Worm (Caenorhabditis elegans) whole organism, L4 larva: ENCODE data around the gene srx-23.

Experiments
- F10B5.3 ChIP-seq: sonication (generic microtip); optimal IDR thresholded peaks from 2 replicates; lab custom pipeline; 2016; ENCODE audit warnings: mild to moderate bottlenecking, missing genetic modification characterization, missing compliant biosample characterization
- F26F4.8 ChIP-seq: fragments of 200-800 bp; sonication (Bioruptor generic); conservative IDR thresholded peaks from 2 replicates; pipeline ENCODE4 v1.3.6; 2022; ENCODE audit warnings: missing genetic modification characterization, missing compliant biosample characterization
- F44E2.7 ChIP-seq: fragments of 200-800 bp; sonication (Bioruptor generic); IDR thresholded peaks from 2 replicates; pipeline ENCODE4 v2.1.2; 2022; ENCODE audit warnings: missing genetic modification characterization, missing compliant biosample characterization
- T26A8.4 ChIP-seq: fragments of 200-800 bp; sonication (Bioruptor generic); IDR thresholded peaks from 2 replicates; pipeline ENCODE4 v1.3.6; 2022; ENCODE audit warnings: missing genetic modification characterization, missing compliant biosample characterization
- Y105C5A.15 ChIP-seq: fragments of 200-800 bp; sonication (Bioruptor generic); IDR thresholded peaks from 2 replicates; pipeline ENCODE4 v1.3.6; 2022; ENCODE audit warnings: missing genetic modification characterization, missing compliant biosample characterization
- Y5F2A.4 ChIP-seq: fragments of 200-800 bp; sonication (Bioruptor generic); optimal IDR thresholded peaks from 2 replicates; lab custom pipeline; 2018; ENCODE audit warnings: mild to moderate bottlenecking, missing genetic modification characterization, missing compliant biosample characterization
- ZK546.5 ChIP-seq, 2 experiments: sonication (generic microtip); optimal IDR thresholded peaks; 2 replicates each; lab custom pipeline; 2017; ENCODE audit warnings: missing biosample characterization in 2 of 2, missing genetic modification characterization in 2 of 2
- aha-1 ChIP-seq: fragments of 150-350 bp; peaks from one replicate; lab custom pipeline; 2014; ENCODE audit warnings: missing biosample characterization, missing genetic modification characterization
- arid-1 ChIP-seq: fragments of 200-800 bp; sonication (Bioruptor generic); conservative IDR thresholded peaks from 2 replicates; pipeline ENCODE4 v1.3.6; 2022; ENCODE audit warnings: missing genetic modification reagents, missing genetic modification characterization, missing compliant biosample characterization
- ceh-32 ChIP-seq: sonication (generic microtip); optimal IDR thresholded peaks from 2 replicates; lab custom pipeline; 2016; ENCODE audit warnings: mild to moderate bottlenecking, missing genetic modification characterization, missing compliant biosample characterization; ENCODE audit not compliant: poor library complexity
- cey-2 ChIP-seq: sonication (generic microtip); optimal IDR thresholded peaks from 3 replicates; lab custom pipeline; 2017; ENCODE audit warnings: missing genetic modification characterization, mild to moderate bottlenecking, missing compliant biosample characterization, antibody characterized with exemption, borderline replicate concordance; ENCODE audit not compliant: insufficient read depth
- ctbp-1 ChIP-seq: fragments of 200-800 bp; sonication (Bioruptor generic); IDR thresholded peaks from 2 replicates; pipeline ENCODE4 v1.3.6; 2022; ENCODE audit warnings: missing genetic modification reagents, missing genetic modification characterization, missing compliant biosample characterization
- daf-16 ChIP-seq, 3 experiments: sonication (generic microtip); optimal IDR thresholded peaks; 2 replicates each; lab custom pipeline; 2016 to 2017; ENCODE audit warnings: missing genetic modification characterization in 3 of 3, missing genetic modification reagents in 3 of 3, mild to moderate bottlenecking in 2 of 3, missing compliant biosample characterization in 2 of 3, missing biosample characterization in 1 of 3, moderate library complexity in 1 of 3
- dmd-6 ChIP-seq: fragments of 200-800 bp; sonication (Bioruptor generic); IDR thresholded peaks from 2 replicates; pipeline ENCODE4 v1.3.6; 2022; ENCODE audit warnings: missing genetic modification reagents, missing genetic modification characterization, missing compliant biosample characterization
- egl-27 ChIP-seq: sonication (generic microtip); optimal IDR thresholded peaks from 3 replicates; lab custom pipeline; 2017; ENCODE audit warnings: missing biosample characterization, missing genetic modification reagents, missing genetic modification characterization
- fkh-10 ChIP-seq: fragments of 150-350 bp; optimal IDR thresholded peaks from 2 replicates; lab custom pipeline; 2014; ENCODE audit warnings: missing biosample characterization, missing genetic modification reagents, missing genetic modification characterization
- gei-8 ChIP-seq: fragments of 200-800 bp; sonication (Bioruptor generic); optimal IDR thresholded peaks from 2 replicates; lab custom pipeline; 2018; ENCODE audit warnings: mild to moderate bottlenecking, missing genetic modification characterization, missing compliant biosample characterization
- hmg-1.1 ChIP-seq: fragments of 200-800 bp; sonication (Bioruptor generic); IDR thresholded peaks from 2 replicates; pipeline ENCODE4 v1.3.6; 2022; ENCODE audit warnings: missing genetic modification reagents, missing genetic modification characterization, missing compliant biosample characterization
- lim-7 ChIP-seq: fragments of 200-800 bp; sonication (Bioruptor generic); IDR thresholded peaks from 2 replicates; pipeline ENCODE4 v1.3.6; 2022; ENCODE audit warnings: missing genetic modification characterization, missing compliant biosample characterization
- lin-1 ChIP-seq: fragments of 200-800 bp; sonication (Bioruptor generic); IDR thresholded peaks from 2 replicates; pipeline ENCODE4 v1.3.6; 2022; ENCODE audit warnings: missing genetic modification reagents, missing genetic modification characterization, missing compliant biosample characterization
- lin-15B ChIP-seq: fragments of 150-350 bp; sonication (generic microtip); optimal IDR thresholded peaks from 3 replicates; lab custom pipeline; 2014; ENCODE audit warnings: missing biosample characterization, missing genetic modification characterization
- lsy-2 ChIP-seq, 2 experiments: fragments of 150-350 bp in 1 of 2; sonication (generic microtip) in 1 of 2; optimal IDR thresholded peaks; 2 replicates each; lab custom pipeline; 2014 to 2017; ENCODE audit warnings: missing biosample characterization in 2 of 2, missing genetic modification characterization in 2 of 2
- madf-5 ChIP-seq, 2 experiments: fragments of 200-800 bp; sonication (Bioruptor generic); IDR thresholded peaks; 2 replicates each; pipeline ENCODE4 v1.3.6; 2022; ENCODE audit warnings: missing compliant biosample characterization in 2 of 2, missing genetic modification characterization in 2 of 2
- mep-1 ChIP-seq: fragments of 150-350 bp; sonication (generic microtip); optimal IDR thresholded peaks from 3 replicates; lab custom pipeline; 2014; ENCODE audit warnings: missing biosample characterization, missing genetic modification characterization
- mxl-2 ChIP-seq: fragments of 200-800 bp; sonication (Bioruptor generic); conservative IDR thresholded peaks from 2 replicates; pipeline ENCODE4 v1.3.6; 2022; ENCODE audit warnings: missing genetic modification reagents, missing genetic modification characterization, missing compliant biosample characterization
- nhr-10 ChIP-seq: fragments of 150-350 bp; optimal IDR thresholded peaks from 2 replicates; lab custom pipeline; 2014; ENCODE audit warnings: missing biosample characterization, missing genetic modification characterization
- nhr-102 ChIP-seq: sonication (generic microtip); optimal IDR thresholded peaks from 2 replicates; lab custom pipeline; 2016; ENCODE audit warnings: mild to moderate bottlenecking, missing genetic modification characterization, moderate library complexity, missing compliant biosample characterization
- nhr-237 ChIP-seq: sonication (generic microtip); optimal IDR thresholded peaks from 2 replicates; lab custom pipeline; 2017; ENCODE audit warnings: missing biosample characterization, missing genetic modification characterization
- nhr-25 ChIP-seq: sonication (generic microtip); optimal IDR thresholded peaks from 2 replicates; lab custom pipeline; 2017; ENCODE audit warnings: missing genetic modification characterization, mild to moderate bottlenecking, missing compliant biosample characterization, antibody characterized with exemption, moderate library complexity, borderline replicate concordance; ENCODE audit not compliant: insufficient read depth
- nhr-28 ChIP-seq: fragments of 150-350 bp; optimal IDR thresholded peaks from 2 replicates; lab custom pipeline; 2014; ENCODE audit warnings: missing biosample characterization, missing genetic modification characterization
- nhr-41 ChIP-seq: fragments of 200-800 bp; sonication (Bioruptor generic); IDR thresholded peaks from 2 replicates; pipeline ENCODE4 v1.3.6; 2022; ENCODE audit warnings: missing genetic modification reagents, missing genetic modification characterization, missing compliant biosample characterization
- nhr-42 ChIP-seq: fragments of 200-800 bp; sonication (Bioruptor generic); IDR thresholded peaks from 2 replicates; pipeline ENCODE4 v1.3.6; 2022; ENCODE audit warnings: missing genetic modification characterization, missing compliant biosample characterization
- nhr-76 ChIP-seq: fragments of 150-350 bp; optimal IDR thresholded peaks from 2 replicates; lab custom pipeline; 2014; ENCODE audit warnings: missing biosample characterization, missing genetic modification characterization
- nhr-77 ChIP-seq: fragments of 150-350 bp; optimal IDR thresholded peaks from 2 replicates; lab custom pipeline; 2014; ENCODE audit warnings: missing biosample characterization, missing genetic modification characterization
- pha-4 ChIP-seq, 2 experiments: fragments of 150-350 bp in 1 of 2; fragments of 200-800 bp in 1 of 2; sonication (Bioruptor generic) in 1 of 2; IDR thresholded peaks in 1 of 2; optimal IDR thresholded peaks in 1 of 2; 2 replicates each; pipeline versions ENCODE4 v1.3.6 to Lab custom; 2014 to 2022; ENCODE audit warnings: missing genetic modification characterization in 2 of 2, missing genetic modification reagents in 2 of 2, missing biosample characterization in 1 of 2, missing compliant biosample characterization in 1 of 2
- php-3 ChIP-seq: fragments of 200-800 bp; sonication (Bioruptor generic); IDR thresholded peaks from 2 replicates; pipeline ENCODE4 v1.3.6; 2022; ENCODE audit warnings: missing genetic modification reagents, missing genetic modification characterization, missing compliant biosample characterization
- rbr-2 ChIP-seq: sonication (generic microtip); optimal IDR thresholded peaks from 2 replicates; lab custom pipeline; 2016; ENCODE audit warnings: missing genotype, missing genetic modification characterization, missing compliant biosample characterization
- sdz-12 ChIP-seq: fragments of 200-800 bp; sonication (Bioruptor generic); optimal IDR thresholded peaks from 2 replicates; lab custom pipeline; 2018; ENCODE audit warnings: mild to moderate bottlenecking, missing genetic modification characterization, missing compliant biosample characterization
- set-16 ChIP-seq: fragments of 200-800 bp; sonication (Bioruptor generic); IDR thresholded peaks from 2 replicates; pipeline ENCODE4 v1.3.6; 2022; ENCODE audit warnings: missing genetic modification reagents, missing genetic modification characterization, missing compliant biosample characterization
- snpc-1.2 ChIP-seq: fragments of 200-800 bp; sonication (Bioruptor generic); IDR thresholded peaks from 2 replicates; pipeline ENCODE4 v1.3.6; 2022; ENCODE audit warnings: missing genetic modification reagents, missing genetic modification characterization, missing compliant biosample characterization
- spr-1 ChIP-seq: sonication (generic microtip); optimal IDR thresholded peaks from 2 replicates; lab custom pipeline; 2016; ENCODE audit warnings: mild to moderate bottlenecking, missing genetic modification characterization, missing compliant biosample characterization
- unc-39 ChIP-seq: sonication (generic microtip); optimal IDR thresholded peaks from 2 replicates; lab custom pipeline; 2017; ENCODE audit warnings: missing biosample characterization, missing genetic modification characterization
- vab-7 ChIP-seq: fragments of 200-800 bp; sonication (Bioruptor generic); IDR thresholded peaks from 2 replicates; pipeline ENCODE4 v1.3.6; 2022; ENCODE audit warnings: missing genetic modification reagents, missing genetic modification characterization, missing compliant biosample characterization
- zag-1 ChIP-seq: fragments of 150-350 bp; optimal IDR thresholded peaks from 2 replicates; lab custom pipeline; 2014; ENCODE audit warnings: missing biosample characterization, missing genetic modification characterization
- zfp-2 ChIP-seq: sonication (generic microtip); optimal IDR thresholded peaks from 2 replicates; lab custom pipeline; 2016; ENCODE audit warnings: mild to moderate bottlenecking, missing genetic modification characterization, missing compliant biosample characterization
- zfp-3 ChIP-seq: fragments of 200-800 bp; sonication (Bioruptor generic); conservative IDR thresholded peaks from 2 replicates; pipeline ENCODE4 v1.3.6; 2022; ENCODE audit warnings: missing genetic modification reagents, missing genetic modification characterization, missing compliant biosample characterization
- zip-11 ChIP-seq: fragments of 200-800 bp; sonication (Bioruptor generic); IDR thresholded peaks from 2 replicates; pipeline ENCODE4 v1.3.6; 2022; ENCODE audit warnings: missing genetic modification characterization, missing compliant biosample characterization
- ztf-11 ChIP-seq: fragments of 150-350 bp; optimal IDR thresholded peaks from 2 replicates; lab custom pipeline; 2014; ENCODE audit warnings: missing biosample characterization, missing genetic modification characterization
- ztf-7 ChIP-seq: fragments of 150-350 bp; optimal IDR thresholded peaks from 2 replicates; lab custom pipeline; 2014; ENCODE audit warnings: missing biosample characterization, missing genetic modification characterization

srx-23 gene

ce11 chrV:728822-729493 lies 46.8 kb downstream of the srx-23 start:
- no peak for TF ChIP-seq F44E2.7 (GFP tag; lab: Robert Waterston, UW)
- no peak for TF ChIP-seq ztf-11 (tag; lab: Kevin White, UChicago)
- no peak for TF ChIP-seq unc-39 (tag; lab: Kevin White, UChicago)
- TF ChIP-seq zfp-2, result no peak
- TF ChIP-seq ZK546.5 (tag; optimal IDR thresholded peaks at IDR 0.05; lab: Kevin White, UChicago), result no peak
- TF ChIP-seq spr-1, result peak; percentile 57
- TF ChIP-seq pha-4 (GFP tag; IDR thresholded peaks at IDR 0.05; lab: Robert Waterston, UW), result 0 out of 2 replicates have a peak, but pooled peaks have one; percentile 14
- no peak for TF ChIP-seq pha-4 (tag; optimal IDR thresholded peaks at IDR 0.05; lab: Kevin White, UChicago)
- no peak for TF ChIP-seq nhr-42 (GFP tag; lab: Robert Waterston, UW)
- TF ChIP-seq sdz-12 (GFP tag; lab: Kevin White, UChicago), result no peak
- no peak for TF ChIP-seq nhr-25 (tag; lab: Kevin White, UChicago)
- TF ChIP-seq ctbp-1 (GFP tag; lab: Robert Waterston, UW), result 0 out of 2 replicates have a peak, but pooled peaks have one; percentile 5
- TF ChIP-seq cey-2 (tag; lab: Kevin White, UChicago), result no peak
- TF ChIP-seq aha-1, result peak; percentile 98
- TF ChIP-seq fkh-10 (GFP tag; lab: Kevin White, UChicago), result no peak
- no peak for TF ChIP-seq nhr-76 (tag; lab: Kevin White, UChicago)
- no peak for TF ChIP-seq egl-27 (tag; lab: Kevin White, UChicago)
- no peak for TF ChIP-seq php-3 (GFP tag; lab: Robert Waterston, UW)
- TF ChIP-seq Y5F2A.4, result no peak
- peak; percentile 13; the same call in 1 of the 2 replicates for TF ChIP-seq dmd-6 (GFP tag; lab: Robert Waterston, UW)
- 0 out of 2 replicates have a peak, but pooled peaks have one; percentile 23 for TF ChIP-seq zfp-3 (GFP tag; lab: Robert Waterston, UW)
- no peak for TF ChIP-seq mxl-2 (GFP tag; lab: Robert Waterston, UW)
- TF ChIP-seq madf-5 (GFP tag; IDR thresholded peaks at IDR 0.05; lab: Robert Waterston, UW), result no peak
- TF ChIP-seq vab-7 (GFP tag; lab: Robert Waterston, UW), result no peak
- TF ChIP-seq nhr-28 (tag; lab: Kevin White, UChicago), result peak; percentile 68
- no peak for TF ChIP-seq snpc-1.2
- TF ChIP-seq arid-1, result no peak
- no peak for TF ChIP-seq nhr-41 (GFP tag; lab: Robert Waterston, UW)
- no peak for TF ChIP-seq ztf-7 (tag; lab: Kevin White, UChicago)
- TF ChIP-seq T26A8.4 (GFP tag; lab: Robert Waterston, UW), result peak; percentile 39; the same call in 1 of the 2 replicates
- no peak for TF ChIP-seq zip-11 (GFP tag; lab: Robert Waterston, UW)
- no peak for TF ChIP-seq zag-1
- peak; percentile 89 for TF ChIP-seq nhr-10 (tag; lab: Kevin White, UChicago)
- TF ChIP-seq mep-1 (tag; lab: Kevin White, UChicago), result peak; percentile 61
- no peak for TF ChIP-seq gei-8 (GFP tag; lab: Kevin White, UChicago)
- 0 out of 2 replicates have a peak, but pooled peaks have one; percentile 28 for TF ChIP-seq Y105C5A.15 (GFP tag; lab: Robert Waterston, UW)
- TF ChIP-seq nhr-237 (tag; lab: Kevin White, UChicago), result no peak
- TF ChIP-seq ceh-32 (tag; lab: Kevin White, UChicago), result no peak
- peak; percentile 64 for TF ChIP-seq nhr-77
- no peak for TF ChIP-seq lin-1 (GFP tag; lab: Robert Waterston, UW)
- peak; percentile 18 for TF ChIP-seq nhr-102 (tag; lab: Kevin White, UChicago)
- no peak for TF ChIP-seq rbr-2 (tag; lab: Kevin White, UChicago)
- peak in 1 of 2 experiments; percentile 62 for TF ChIP-seq daf-16 (GFP tag; optimal IDR thresholded peaks at IDR 0.05; lab: Kevin White, UChicago)
- TF ChIP-seq daf-16 (tag; optimal IDR thresholded peaks at IDR 0.05; lab: Kevin White, UChicago), result peak; percentile 56
- TF ChIP-seq F26F4.8 (GFP tag; lab: Robert Waterston, UW), result no peak
- no peak for TF ChIP-seq F10B5.3 (tag; lab: Kevin White, UChicago)
- no peak for TF ChIP-seq set-16 (GFP tag; lab: Robert Waterston, UW)
- TF ChIP-seq lin-15B (tag; lab: Kevin White, UChicago), result no peak
- 0 out of 2 replicates have a peak, but pooled peaks have one; percentile 26 for TF ChIP-seq hmg-1.1 (GFP tag; lab: Robert Waterston, UW)
- peak in 1 of 2 experiments; percentile 69 for TF ChIP-seq lsy-2 (tag; optimal IDR thresholded peaks at IDR 0.05; lab: Kevin White, UChicago)
- no peak for TF ChIP-seq lim-7 (GFP tag; lab: Robert Waterston, UW)
